Worm (Caenorhabditis elegans) whole organism, L4/young adult: Measurements from ENCODE around the gene T24A6.20.
"Not testable (repeated sequence)": the region's sequence is repeated elsewhere in the genome, so short reads cannot be mapped to it uniquely, and the experiment has no call there.

Experiments
- W03F9.2 ChIP-seq: fragments of 150-350 bp; optimal IDR thresholded peaks from 2 replicates; lab custom pipeline; 2014; ENCODE audit warnings: missing biosample characterization, missing genetic modification characterization
- dao-5 ChIP-seq: sonication (generic microtip); optimal IDR thresholded peaks from 2 replicates; lab custom pipeline; 2016; ENCODE audit warnings: missing genotype, missing genetic modification characterization, moderate library complexity, missing compliant biosample characterization
- him-1 ChIP-seq: sonication (generic microtip); optimal IDR thresholded peaks from 2 replicates; lab custom pipeline; 2016; ENCODE audit warnings: missing genotype, missing genetic modification reagents, missing genetic modification characterization, missing compliant biosample characterization

The T24A6.20 gene

ce11 chrV:3579248-3579647, 26.3 kb downstream of the T24A6.20 start:
- TF ChIP-seq him-1 (no peak), dao-5 (tag; lab: Kevin White, UChicago) (no peak), W03F9.2 (tag; lab: Kevin White, UChicago) (no peak)

ce11 chrV:3579795-3580194, 26.9 kb downstream of the T24A6.20 start:
- TF ChIP-seq W03F9.2 (tag; lab: Kevin White, UChicago) (peak; percentile 42), dao-5 (tag; lab: Kevin White, UChicago) (no peak)

- no peak for TF ChIP-seq dao-5 (tag; lab: Kevin White, UChicago)
Measured at ce11 chrV:3580385-3580784, 27.5 kb downstream of the T24A6.20 start.

- TF ChIP-seq him-1 = no peak
- no peak for TF ChIP-seq W03F9.2 (tag; lab: Kevin White, UChicago)
- no peak for TF ChIP-seq dao-5 (tag; lab: Kevin White, UChicago)
Measured at ce11 chrV:3581034-3581433, 28.1 kb downstream of the T24A6.20 start.

DNA sequence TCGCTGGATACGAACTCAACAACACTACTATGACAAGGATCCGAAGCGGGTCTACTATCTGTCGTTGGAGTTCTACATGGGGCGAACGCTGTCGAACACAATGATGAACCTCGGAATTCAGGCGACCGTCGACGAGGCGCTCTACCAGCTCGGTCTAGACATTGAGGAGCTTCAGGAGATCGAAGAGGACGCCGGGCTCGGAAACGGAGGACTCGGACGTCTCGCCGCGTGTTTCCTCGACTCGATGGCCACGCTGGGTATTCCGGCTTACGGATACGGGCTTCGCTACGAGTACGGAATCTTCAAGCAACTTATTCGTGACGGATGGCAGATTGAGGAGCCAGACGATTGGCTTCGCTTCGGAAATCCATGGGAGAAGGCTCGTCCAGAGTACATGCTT, 28.7 kb downstream of the T24A6.20 start:
- no peak for TF ChIP-seq W03F9.2 (tag; lab: Kevin White, UChicago)

DNA sequence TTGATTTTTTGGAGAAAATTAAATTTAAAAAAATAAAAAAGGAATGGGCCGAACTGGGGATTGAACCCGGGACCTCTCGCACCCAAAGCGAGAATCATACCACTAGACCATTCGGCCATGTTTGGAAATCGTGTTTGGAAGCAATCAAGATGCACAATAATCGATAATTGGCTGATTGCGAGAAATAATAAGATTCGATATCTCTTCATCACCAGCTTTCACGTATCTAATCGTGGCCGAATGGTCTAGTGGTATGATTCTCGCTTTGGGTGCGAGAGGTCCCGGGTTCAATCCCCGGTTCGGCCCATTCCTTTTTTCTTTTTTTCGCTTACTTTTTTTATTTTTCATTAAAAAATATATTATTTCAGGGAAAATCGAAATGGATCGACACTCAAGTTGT, 29.2 kb downstream of the T24A6.20 start:
- TF ChIP-seq him-1 = no peak
- peak; percentile 32 for TF ChIP-seq W03F9.2 (tag; lab: Kevin White, UChicago)

ce11 chrV:3582671-3583070, 29.7 kb downstream of the T24A6.20 start:
- no peak for TF ChIP-seq W03F9.2 (tag; lab: Kevin White, UChicago)
- TF ChIP-seq him-1 = no peak
- no peak for TF ChIP-seq dao-5 (tag; lab: Kevin White, UChicago)

- TF ChIP-seq W03F9.2 (tag; lab: Kevin White, UChicago) = no peak
- TF ChIP-seq dao-5 (tag; lab: Kevin White, UChicago) = no peak
- TF ChIP-seq him-1 = no peak
Measured at ce11 chrV:3583622-3584021, 30.7 kb downstream of the T24A6.20 start.

- TF ChIP-seq him-1 (no peak), dao-5 (tag; lab: Kevin White, UChicago) (no peak), W03F9.2 (tag; lab: Kevin White, UChicago) (no peak)
Measured at ce11 chrV:3585011-3585410, 32.1 kb downstream of the T24A6.20 start.

ce11 chrV:3586014-3586689, 33.2 kb downstream of the T24A6.20 start, which contains the start of the genes rpl-11.1 and T22F3.2:
Gene rpl-11.1, minus strand, starts transcription at chrV:3586064.
Gene T22F3.2, plus strand, starts transcription at chrV:3586639.
- TF ChIP-seq him-1 (no peak), W03F9.2 (tag; lab: Kevin White, UChicago) (no peak), dao-5 (tag; lab: Kevin White, UChicago) (no peak)

- TF ChIP-seq W03F9.2 (tag; lab: Kevin White, UChicago) (no peak), dao-5 (tag; lab: Kevin White, UChicago) (no peak), him-1 (no peak)
Measured at ce11 chrV:3587633-3588032, 34.7 kb downstream of the T24A6.20 start.

ce11 chrV:3588223-3588622, 35.3 kb downstream of the T24A6.20 start:
- TF ChIP-seq dao-5 (tag; lab: Kevin White, UChicago) = no peak

ce11 chrV:3592099-3592498, 39.2 kb downstream of the T24A6.20 start, which contains the start of gene T22F3.12:
Gene T22F3.12, minus strand, starts transcription at chrV:3592199.
- TF ChIP-seq him-1 = no peak
- no peak for TF ChIP-seq dao-5 (tag; lab: Kevin White, UChicago)
- TF ChIP-seq W03F9.2 (tag; lab: Kevin White, UChicago) = no peak

ce11 chrV:3594936-3595335, 42.0 kb downstream of the T24A6.20 start, which contains the start of gene srh-213:
Gene srh-213, minus strand, starts transcription at chrV:3595036.
- TF ChIP-seq dao-5 (tag; lab: Kevin White, UChicago) (no peak), him-1 (no peak), W03F9.2 (tag; lab: Kevin White, UChicago) (no peak)

ce11 chrV:3597052-3597451, 44.1 kb downstream of the T24A6.20 start, which contains the start of gene srh-212:
Gene srh-212, minus strand, starts transcription at chrV:3597152.
- not testable (repeated sequence) for TF ChIP-seq him-1; W03F9.2 (tag; lab: Kevin White, UChicago); dao-5 (tag; lab: Kevin White, UChicago)
